Worm (Caenorhabditis elegans) whole organism, early embryonic: ENCODE measurements around the gene nhr-122.

Experiments
- B0310.2 ChIP-seq: sonication (generic microtip); optimal IDR thresholded peaks from 2 replicates; lab custom pipeline; 2016; ENCODE audit warnings: mild to moderate bottlenecking, missing genetic modification characterization, missing compliant biosample characterization
- F13C5.2 ChIP-seq: sonication (generic microtip); optimal IDR thresholded peaks from 2 replicates; lab custom pipeline; 2017; ENCODE audit warnings: mild to moderate bottlenecking, missing genetic modification characterization, inconsistent platforms, missing compliant biosample characterization
- aly-1 ChIP-seq: sonication (generic microtip); optimal IDR thresholded peaks from 2 replicates; lab custom pipeline; 2016; ENCODE audit warnings: missing genetic modification characterization, missing compliant biosample characterization
- ama-1 ChIP-seq: fragments of 150-350 bp; optimal IDR thresholded peaks from 2 replicates; lab custom pipeline; 2014
- ceh-13 ChIP-seq: fragments of 200-800 bp; sonication (Bioruptor generic); optimal IDR thresholded peaks from 2 replicates; lab custom pipeline; 2018; ENCODE audit warnings: mild to moderate bottlenecking, missing genetic modification characterization, missing compliant biosample characterization
- ceh-36 ChIP-seq: sonication (generic microtip); optimal IDR thresholded peaks from 2 replicates; lab custom pipeline; 2016; ENCODE audit warnings: missing genetic modification characterization, inconsistent platforms, missing compliant biosample characterization
- ets-7 ChIP-seq: sonication (generic microtip); optimal IDR thresholded peaks from 2 replicates; lab custom pipeline; 2016; ENCODE audit warnings: missing genotype, missing genetic modification characterization, missing compliant biosample characterization
- flt-1 ChIP-seq: fragments of 200-800 bp; sonication (Bioruptor generic); IDR thresholded peaks from 2 replicates; pipeline ENCODE4 v1.3.6; 2022; ENCODE audit warnings: missing genetic modification characterization, missing compliant biosample characterization
- hmbx-1 ChIP-seq: sonication (generic microtip); optimal IDR thresholded peaks from 2 replicates; lab custom pipeline; 2016; ENCODE audit warnings: mild to moderate bottlenecking, missing genetic modification characterization, missing compliant biosample characterization
- hmg-4 ChIP-seq: fragments of 200-800 bp; sonication (Bioruptor generic); optimal IDR thresholded peaks from 2 replicates; lab custom pipeline; 2018; ENCODE audit warnings: mild to moderate bottlenecking, missing genetic modification characterization, missing compliant biosample characterization
- hnd-1 ChIP-seq: sonication (generic microtip); optimal IDR thresholded peaks from 2 replicates; lab custom pipeline; 2016; ENCODE audit warnings: missing genetic modification characterization, missing compliant biosample characterization
- pes-1 ChIP-seq: fragments of 200-800 bp; sonication (Bioruptor generic); IDR thresholded peaks from 2 replicates; pipeline ENCODE4 v1.3.6; 2022; ENCODE audit warnings: missing genetic modification reagents, missing genetic modification characterization, missing compliant biosample characterization
- scrt-1 ChIP-seq: fragments of 200-800 bp; sonication (Bioruptor generic); IDR thresholded peaks from 2 replicates; pipeline ENCODE4 v1.3.6; 2022; ENCODE audit warnings: missing genetic modification characterization, missing compliant biosample characterization
- sea-1 ChIP-seq: fragments of 200-800 bp; sonication (Bioruptor generic); conservative IDR thresholded peaks from 2 replicates; pipeline ENCODE4 v1.3.6; 2022; ENCODE audit warnings: missing genetic modification characterization, missing compliant biosample characterization
- tbx-11 ChIP-seq: fragments of 200-800 bp; sonication (Bioruptor generic); IDR thresholded peaks from 2 replicates; pipeline ENCODE4 v1.3.6; 2022; ENCODE audit warnings: missing genetic modification characterization, missing compliant biosample characterization
- tbx-37 ChIP-seq: fragments of 200-800 bp; sonication (Bioruptor generic); conservative IDR thresholded peaks from 2 replicates; pipeline ENCODE4 v1.3.6; 2022; ENCODE audit warnings: missing genetic modification reagents, missing genetic modification characterization, missing compliant biosample characterization
- tra-4 ChIP-seq: sonication (generic microtip); optimal IDR thresholded peaks from 2 replicates; lab custom pipeline; 2017; ENCODE audit warnings: missing genetic modification characterization, missing compliant biosample characterization

Gene nhr-122

ce11 chrIV:1613592-1613991, at the start of gene nhr-122:
TSS of gene nhr-122 (plus strand) at chrIV:1613892.
- no peak for TF ChIP-seq hmg-4
- TF ChIP-seq hnd-1 = no peak
- TF ChIP-seq tbx-37 (GFP tag; lab: Robert Waterston, UW) = no peak
- no peak for TF ChIP-seq pes-1 (GFP tag; lab: Robert Waterston, UW)
- TF ChIP-seq ceh-36 (tag; lab: Kevin White, UChicago) = no peak

DNA sequence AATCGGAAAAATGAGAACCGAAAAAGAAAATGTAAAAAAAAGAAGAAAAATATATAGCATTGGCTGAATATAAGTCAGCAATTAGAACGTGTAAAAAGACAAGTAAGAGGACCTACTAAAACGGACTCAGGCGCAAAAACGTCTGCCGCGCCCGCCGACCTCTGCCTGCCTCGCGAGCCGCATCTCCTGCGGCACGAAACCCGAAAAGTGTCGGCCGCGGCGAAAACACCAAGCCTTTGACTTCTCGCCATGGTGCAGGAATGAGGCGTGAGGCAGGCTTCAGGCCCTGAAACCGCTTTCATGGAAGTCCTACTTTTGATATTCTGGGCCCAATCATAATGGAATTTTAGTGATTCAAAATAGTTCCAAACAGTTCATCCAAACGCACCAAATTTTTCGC, 48.0 kb upstream of the nhr-122 start:
- TF ChIP-seq ceh-36 (tag; lab: Kevin White, UChicago) = no peak
- TF ChIP-seq tbx-37 (GFP tag; lab: Robert Waterston, UW) = no peak
- TF ChIP-seq F13C5.2 (tag; lab: Kevin White, UChicago) = no peak
- no peak for TF ChIP-seq hmbx-1 (tag; lab: Kevin White, UChicago)
- TF ChIP-seq hnd-1 = no peak
- TF ChIP-seq ceh-13 (GFP tag; lab: Kevin White, UChicago) = no peak
- no peak for TF ChIP-seq hmg-4
- TF ChIP-seq sea-1 (GFP tag; lab: Robert Waterston, UW) = no peak
- no peak for TF ChIP-seq tra-4 (tag; lab: Kevin White, UChicago)
- TF ChIP-seq tbx-11 = no peak

ce11 chrIV:1567577-1567976, 46.1 kb upstream of the nhr-122 start:
- no peak for TF ChIP-seq ets-7 (tag; lab: Kevin White, UChicago)
- no peak for TF ChIP-seq pes-1 (GFP tag; lab: Robert Waterston, UW)
- TF ChIP-seq B0310.2 (tag; lab: Kevin White, UChicago) = no peak

- TF ChIP-seq tra-4 (tag; lab: Kevin White, UChicago) = no peak
- no peak for TF ChIP-seq ceh-36 (tag; lab: Kevin White, UChicago)
- TF ChIP-seq ets-7 (tag; lab: Kevin White, UChicago) = no peak
- TF ChIP-seq hnd-1 = no peak
- no peak for TF ChIP-seq scrt-1 (GFP tag; lab: Robert Waterston, UW)
- no peak for TF ChIP-seq F13C5.2 (tag; lab: Kevin White, UChicago)
- TF ChIP-seq ceh-13 (GFP tag; lab: Kevin White, UChicago) = no peak
- no peak for TF ChIP-seq ama-1 (lab: Kevin White, UChicago)
- no peak for TF ChIP-seq tbx-11
- TF ChIP-seq tbx-37 (GFP tag; lab: Robert Waterston, UW) = no peak
- no peak for TF ChIP-seq sea-1 (GFP tag; lab: Robert Waterston, UW)
- no peak for TF ChIP-seq pes-1 (GFP tag; lab: Robert Waterston, UW)
- no peak for TF ChIP-seq hmg-4
- TF ChIP-seq hmbx-1 (tag; lab: Kevin White, UChicago) = no peak
- TF ChIP-seq B0310.2 (tag; lab: Kevin White, UChicago) = no peak
These were observed 37.0 kb upstream of the nhr-122 start, which contains the start of gene Y41D4B.14 for ce11 chrIV:1576731-1577130. TSS of gene Y41D4B.14 (plus strand) at chrIV:1577031.

DNA sequence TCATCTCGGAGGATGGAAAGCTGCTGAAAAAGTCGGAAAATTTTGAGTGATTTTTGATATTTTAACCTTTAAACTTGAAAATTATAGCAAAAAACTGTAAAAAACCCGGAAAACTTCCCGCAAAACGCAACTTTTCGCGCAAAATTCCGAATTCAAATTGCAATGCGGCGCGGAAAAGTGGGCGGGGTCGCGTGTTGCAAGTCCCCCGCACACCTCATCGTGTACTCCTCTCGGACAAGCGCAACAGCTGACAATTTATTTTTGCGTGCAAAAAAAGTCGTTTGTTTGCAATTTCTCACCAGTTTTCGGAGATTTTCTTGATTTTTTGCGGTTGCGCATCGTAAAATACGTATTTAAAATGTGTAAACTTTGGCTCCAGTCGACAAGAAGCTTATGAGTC, 17.9 kb upstream of the nhr-122 start, which contains the start of gene npp-8:
TSS of gene npp-8 (minus strand) at position 23 of the 400 bp plus-strand sequence.
- TF ChIP-seq B0310.2 (tag; lab: Kevin White, UChicago) = peak; percentile 68
- TF ChIP-seq ceh-13 (GFP tag; lab: Kevin White, UChicago) = peak; percentile 58
- TF ChIP-seq F13C5.2 (tag; lab: Kevin White, UChicago) = peak; percentile 97
- TF ChIP-seq ama-1 (lab: Kevin White, UChicago) = no peak
- TF ChIP-seq hmbx-1 (tag; lab: Kevin White, UChicago) = peak; percentile 38
- peak; percentile 62 for TF ChIP-seq flt-1
- peak; percentile 85 for TF ChIP-seq ceh-36 (tag; lab: Kevin White, UChicago)
- peak; percentile 84 for TF ChIP-seq sea-1 (GFP tag; lab: Robert Waterston, UW)
- peak; percentile 81 for TF ChIP-seq scrt-1 (GFP tag; lab: Robert Waterston, UW)
- TF ChIP-seq hmg-4 = peak; percentile 82
- TF ChIP-seq aly-1 = peak; percentile 8
- TF ChIP-seq ets-7 (tag; lab: Kevin White, UChicago) = peak; percentile 67
- TF ChIP-seq hnd-1 = peak; percentile 47
- TF ChIP-seq tbx-37 (GFP tag; lab: Robert Waterston, UW) = peak; percentile 58; the same call in 1 of the 2 replicates
- TF ChIP-seq pes-1 (GFP tag; lab: Robert Waterston, UW) = peak; percentile 84
- TF ChIP-seq tra-4 (tag; lab: Kevin White, UChicago) = peak; percentile 1
- peak; percentile 73; the same call in 1 of the 2 replicates for TF ChIP-seq tbx-11

- TF ChIP-seq scrt-1 (GFP tag; lab: Robert Waterston, UW) = no peak
- TF ChIP-seq hnd-1 = no peak
- TF ChIP-seq B0310.2 (tag; lab: Kevin White, UChicago) = no peak
- no peak for TF ChIP-seq F13C5.2 (tag; lab: Kevin White, UChicago)
- TF ChIP-seq tbx-11 = no peak
These were observed 16.7 kb upstream of the nhr-122 start, which contains the start of gene ced-2 for ce11 chrIV:1597018-1597417. TSS of gene ced-2 (plus strand) at chrIV:1597318.

DNA sequence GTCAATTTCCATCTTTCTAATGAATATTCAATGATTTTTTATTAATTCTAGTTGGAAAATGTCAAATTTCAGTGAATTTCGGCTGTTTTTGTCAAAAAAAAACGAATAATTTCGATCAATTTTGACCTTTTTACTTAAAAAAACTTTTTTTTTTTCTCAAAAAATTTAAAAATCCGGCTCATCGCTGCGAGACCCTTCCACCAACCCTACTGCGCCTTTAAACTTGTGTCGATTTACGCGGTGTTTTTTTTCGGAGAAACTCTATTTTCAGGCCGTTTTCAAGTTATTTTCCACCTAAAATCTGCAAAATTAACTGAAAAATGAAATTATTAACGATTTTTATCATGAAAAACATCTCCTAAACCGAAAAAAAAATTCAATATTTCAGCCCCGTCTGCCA, 12.9 kb upstream of the nhr-122 start:
- no peak for TF ChIP-seq hnd-1
- TF ChIP-seq flt-1 = no peak
- TF ChIP-seq ets-7 (tag; lab: Kevin White, UChicago) = no peak
- TF ChIP-seq tbx-37 (GFP tag; lab: Robert Waterston, UW) = no peak
- no peak for TF ChIP-seq sea-1 (GFP tag; lab: Robert Waterston, UW)
- TF ChIP-seq ceh-13 (GFP tag; lab: Kevin White, UChicago) = no peak
- no peak for TF ChIP-seq hmg-4
- no peak for TF ChIP-seq aly-1

DNA sequence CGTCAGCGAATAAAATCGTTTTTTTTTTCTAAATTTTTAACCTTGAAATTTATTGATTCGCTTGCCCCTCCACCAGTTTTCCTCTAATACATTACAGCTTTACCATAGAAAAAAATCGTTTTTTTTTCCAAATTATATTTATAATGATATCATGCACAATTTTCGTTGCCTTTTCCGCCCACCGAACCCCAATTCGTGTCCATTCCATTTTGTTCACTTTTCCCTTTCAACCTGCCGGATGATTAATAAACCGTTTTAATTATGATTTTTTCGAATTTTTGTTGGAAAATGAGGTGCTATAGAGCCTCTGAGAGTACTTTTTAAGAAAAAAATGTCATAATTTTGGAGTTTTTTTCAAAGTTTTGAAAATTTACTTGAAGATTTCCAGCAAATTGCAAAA, 12.3 kb upstream of the nhr-122 start, which contains the start of gene set-23:
TSS of gene set-23 (plus strand) at position 301 of the 400 bp plus-strand sequence.
- TF ChIP-seq hmg-4 = no peak
- TF ChIP-seq ceh-36 (tag; lab: Kevin White, UChicago) = no peak
- no peak for TF ChIP-seq ama-1 (lab: Kevin White, UChicago)
